Fruit fly (Drosophila melanogaster) whole organism, embryonic: ENCODE data around the gene Sirup.

ENCODE experiments used
- CG10321 ChIP-seq: fragments of 200-800 bp; sonication (Bioruptor generic); IDR thresholded peaks from 2 replicates; pipeline ENCODE4 v1.3.6; 2022; ENCODE audit warnings: missing biosample characterization, missing genetic modification characterization
- CG10431 ChIP-seq: fragments of 200-800 bp; sonication (Bioruptor generic); optimal IDR thresholded peaks from 3 replicates; lab custom pipeline; 2018; ENCODE audit warnings: missing biosample characterization, mild to moderate bottlenecking, missing genetic modification characterization
- CG12299 ChIP-seq: fragments of 200-800 bp; sonication (Bioruptor generic); optimal IDR thresholded peaks from 2 replicates; lab custom pipeline; 2018; ENCODE audit warnings: missing biosample characterization, mild to moderate bottlenecking, missing genetic modification characterization
- CG12659 ChIP-seq: fragments of 200-800 bp; sonication (Bioruptor generic); optimal IDR thresholded peaks from 3 replicates; lab custom pipeline; 2017; ENCODE audit warnings: mild to moderate bottlenecking, missing biosample characterization, missing genetic modification reagents, missing genetic modification characterization
- CG13775 ChIP-seq: fragments of 200-800 bp; sonication (Bioruptor generic); optimal IDR thresholded peaks from 3 replicates; lab custom pipeline; 2017; ENCODE audit warnings: missing biosample characterization, mild to moderate bottlenecking, missing genetic modification characterization
- CG14014 ChIP-seq: fragments of 200-800 bp; sonication (Bioruptor generic); IDR thresholded peaks from 2 replicates; pipeline ENCODE4 v1.3.6; 2022; ENCODE audit warnings: missing biosample characterization, missing genetic modification characterization
- CG14667 ChIP-seq: fragments of 200-800 bp; sonication (Bioruptor generic); IDR thresholded peaks from 2 replicates; pipeline ENCODE4 v1.3.6; 2022; ENCODE audit warnings: missing biosample characterization, missing genetic modification characterization
- CG15269 ChIP-seq: fragments of 200-800 bp; sonication (Bioruptor generic); optimal IDR thresholded peaks from 2 replicates; lab custom pipeline; 2018; ENCODE audit warnings: missing biosample characterization, mild to moderate bottlenecking, missing genetic modification characterization, moderate library complexity
- CG18764 ChIP-seq: fragments of 200-800 bp; sonication (Bioruptor generic); optimal IDR thresholded peaks from 3 replicates; lab custom pipeline; 2016; ENCODE audit warnings: missing biosample characterization, missing genetic modification characterization
- CG30431 ChIP-seq: fragments of 200-800 bp; sonication (Bioruptor generic); optimal IDR thresholded peaks from 2 replicates; lab custom pipeline; 2017; ENCODE audit warnings: missing biosample characterization, missing genetic modification characterization
- CG34422 ChIP-seq: fragments of 200-800 bp; sonication (Bioruptor generic); IDR thresholded peaks from 3 replicates; pipeline ENCODE4 v1.3.6; 2022; ENCODE audit warnings: missing biosample characterization, missing genetic modification characterization
- CG4404 ChIP-seq: fragments of 200-800 bp; sonication (Bioruptor generic); IDR thresholded peaks from 2 replicates; pipeline ENCODE4 v1.3.6; 2022; ENCODE audit warnings: missing biosample characterization, missing genetic modification characterization
- CG6175 ChIP-seq: fragments of 200-800 bp; sonication (Bioruptor generic); IDR thresholded peaks from 3 replicates; pipeline ENCODE4 v1.3.6; 2022; ENCODE audit warnings: missing biosample characterization, missing genetic modification characterization
- CG6791 ChIP-seq: fragments of 200-800 bp; sonication (Bioruptor generic); IDR thresholded peaks from 3 replicates; pipeline ENCODE4 v1.3.6; 2022; ENCODE audit warnings: missing biosample characterization, missing genetic modification characterization; ENCODE audit not compliant: partially characterized antibody
- CG7357 ChIP-seq: fragments of 200-800 bp; sonication (Bioruptor generic); IDR thresholded peaks from 3 replicates; pipeline ENCODE4 v1.3.6; 2022; ENCODE audit warnings: missing biosample characterization, missing genetic modification characterization
- CG7745 ChIP-seq: fragments of 200-800 bp; sonication (Bioruptor generic); optimal IDR thresholded peaks from 2 replicates; lab custom pipeline; 2018; ENCODE audit warnings: missing biosample characterization, mild to moderate bottlenecking, missing genetic modification characterization, moderate library complexity
- CG7839 ChIP-seq: fragments of 200-800 bp; sonication (Bioruptor generic); optimal IDR thresholded peaks from 3 replicates; lab custom pipeline; 2018; ENCODE audit warnings: missing biosample characterization, mild to moderate bottlenecking, missing genetic modification characterization, moderate library complexity
- CG7963 ChIP-seq: fragments of 200-800 bp; sonication (Bioruptor generic); IDR thresholded peaks from 3 replicates; pipeline ENCODE4 v1.3.6; 2022; ENCODE audit warnings: missing biosample characterization, missing genetic modification characterization; ENCODE audit not compliant: partially characterized antibody
- CG7987 ChIP-seq: fragments of 200-800 bp; sonication (Bioruptor generic); optimal IDR thresholded peaks from 2 replicates; lab custom pipeline; 2018; ENCODE audit warnings: missing biosample characterization, mild to moderate bottlenecking, missing genetic modification characterization, moderate library complexity
- Dad ChIP-seq: fragments of 200-800 bp; sonication (Bioruptor generic); optimal IDR thresholded peaks from 3 replicates; lab custom pipeline; 2016; ENCODE audit warnings: missing biosample characterization, missing genetic modification characterization
- Dip2 ChIP-seq: fragments of 200-800 bp; sonication (Bioruptor generic); IDR thresholded peaks from 2 replicates; pipeline ENCODE4 v1.3.6; 2022; ENCODE audit warnings: missing biosample characterization, missing genetic modification characterization
- HHEX ChIP-seq: fragments of 200-800 bp; sonication (Bioruptor generic); optimal IDR thresholded peaks from 3 replicates; lab custom pipeline; 2017; ENCODE audit warnings: missing biosample characterization, mild to moderate bottlenecking, missing genetic modification characterization, missing genetic modification reagents
- HmgZ ChIP-seq: fragments of 200-800 bp; sonication (Bioruptor generic); optimal IDR thresholded peaks from 2 replicates; lab custom pipeline; 2018; ENCODE audit warnings: missing biosample characterization, mild to moderate bottlenecking, missing genetic modification characterization
- Lpt ChIP-seq: fragments of >200 bp; optimal IDR thresholded peaks from 2 replicates; lab custom pipeline; 2018; ENCODE audit warnings: missing biosample characterization, missing genetic modification characterization
- MTF-1 ChIP-seq: fragments of 200-800 bp; sonication (Bioruptor generic); optimal IDR thresholded peaks from 2 replicates; lab custom pipeline; 2018; ENCODE audit warnings: missing biosample characterization, mild to moderate bottlenecking, missing genetic modification characterization, borderline replicate concordance
- Mes4 ChIP-seq: fragments of 200-800 bp; sonication (Bioruptor generic); optimal IDR thresholded peaks from 2 replicates; lab custom pipeline; 2016; ENCODE audit warnings: missing biosample characterization, missing genetic modification characterization
- NK7.1 ChIP-seq: fragments of 200-800 bp; sonication (Bioruptor generic); optimal IDR thresholded peaks from 3 replicates; lab custom pipeline; 2016; ENCODE audit warnings: missing biosample characterization, missing genetic modification characterization
- Sox100B ChIP-seq: fragments of 200-800 bp; sonication (Bioruptor generic); optimal IDR thresholded peaks from 3 replicates; lab custom pipeline; 2018; ENCODE audit warnings: missing biosample characterization, mild to moderate bottlenecking, missing genetic modification characterization
- Sox102F ChIP-seq: fragments of 200-800 bp; sonication (Bioruptor generic); optimal IDR thresholded peaks from 2 replicates; lab custom pipeline; 2018; ENCODE audit warnings: missing biosample characterization, mild to moderate bottlenecking, missing genetic modification characterization, moderate library complexity
- Sry-β ChIP-seq: fragments of 200-800 bp; sonication (Bioruptor generic); optimal IDR thresholded peaks from 2 replicates; lab custom pipeline; 2018; ENCODE audit warnings: missing biosample characterization, mild to moderate bottlenecking, missing genetic modification characterization, moderate library complexity
- Vsx1 ChIP-seq: fragments of 200-800 bp; sonication (Bioruptor generic); optimal IDR thresholded peaks from 2 replicates; lab custom pipeline; 2017; ENCODE audit warnings: missing biosample characterization, mild to moderate bottlenecking, missing genetic modification characterization, missing genetic modification reagents
- ac ChIP-seq: fragments of 200-800 bp; sonication (Bioruptor generic); optimal IDR thresholded peaks from 3 replicates; lab custom pipeline; 2017; ENCODE audit warnings: missing biosample characterization, mild to moderate bottlenecking, missing genetic modification characterization
- bab2 ChIP-seq: fragments of 200-800 bp; sonication (Bioruptor generic); optimal IDR thresholded peaks from 2 replicates; lab custom pipeline; 2016; ENCODE audit warnings: missing biosample characterization, missing genetic modification characterization
- bbx ChIP-seq: fragments of 200-800 bp; sonication (Bioruptor generic); IDR thresholded peaks from 2 replicates; pipeline ENCODE4 v1.3.6; 2022; ENCODE audit warnings: missing biosample characterization, missing genetic modification characterization; ENCODE audit not compliant: partially characterized antibody
- chif ChIP-seq, 2 experiments: fragments of 200-800 bp; sonication (Bioruptor generic); optimal IDR thresholded peaks; 3 replicates each; lab custom pipeline; 2016; ENCODE audit warnings: missing biosample characterization in 2 of 2, missing genetic modification characterization in 2 of 2
- chinmo ChIP-seq: fragments of 200-800 bp; sonication (Bioruptor generic); IDR thresholded peaks from 4 replicates; pipeline ENCODE4 v1.3.6; 2022; ENCODE audit warnings: missing biosample characterization, missing genetic modification characterization; ENCODE audit not compliant: partially characterized antibody
- chn ChIP-seq: fragments of 200-800 bp; sonication (Bioruptor generic); optimal IDR thresholded peaks from 2 replicates; lab custom pipeline; 2016; ENCODE audit warnings: missing biosample characterization, missing genetic modification characterization
- exex ChIP-seq: fragments of 200-800 bp; sonication (Bioruptor generic); optimal IDR thresholded peaks from 4 replicates; lab custom pipeline; 2018; ENCODE audit warnings: missing biosample characterization, mild to moderate bottlenecking, missing genetic modification characterization, moderate library complexity
- gcm ChIP-seq: fragments of 200-800 bp; sonication (Bioruptor generic); optimal IDR thresholded peaks from 2 replicates; lab custom pipeline; 2019; ENCODE audit warnings: missing biosample characterization, mild to moderate bottlenecking, missing genetic modification characterization, moderate library complexity
- ind ChIP-seq: fragments of 200-800 bp; sonication (Bioruptor generic); optimal IDR thresholded peaks from 3 replicates; lab custom pipeline; 2016; ENCODE audit warnings: missing biosample characterization, missing genetic modification characterization
- insv ChIP-seq, 2 experiments: fragments of 200-800 bp; sonication (Bioruptor generic); optimal IDR thresholded peaks; 3 replicates each; lab custom pipeline; 2016 to 2018; ENCODE audit warnings: missing biosample characterization in 2 of 2, missing genetic modification characterization in 2 of 2
- knrl ChIP-seq: fragments of 200-800 bp; sonication (Bioruptor generic); IDR thresholded peaks from 3 replicates; pipeline ENCODE4 v1.3.6; 2022; ENCODE audit warnings: missing biosample characterization, missing genetic modification characterization; ENCODE audit not compliant: partially characterized antibody
- lmd ChIP-seq: fragments of 200-800 bp; sonication (Bioruptor generic); IDR thresholded peaks from 2 replicates; pipeline ENCODE4 v1.3.6; 2022; ENCODE audit warnings: missing biosample characterization, missing genetic modification characterization
- phol ChIP-seq: fragments of 200-800 bp; sonication (Bioruptor generic); optimal IDR thresholded peaks from 3 replicates; lab custom pipeline; 2018; ENCODE audit warnings: missing biosample characterization, mild to moderate bottlenecking, missing genetic modification characterization, moderate library complexity
- pnt ChIP-seq: fragments of 200-800 bp; sonication (Bioruptor generic); optimal IDR thresholded peaks from 3 replicates; lab custom pipeline; 2016; ENCODE audit warnings: missing biosample characterization, missing genetic modification characterization
- schlank ChIP-seq: fragments of 200-800 bp; sonication (Bioruptor generic); optimal IDR thresholded peaks from 2 replicates; lab custom pipeline; 2018; ENCODE audit warnings: missing biosample characterization, mild to moderate bottlenecking, missing genetic modification characterization
- sug ChIP-seq: fragments of 200-800 bp; optimal IDR thresholded peaks from 2 replicates; lab custom pipeline; 2019; ENCODE audit warnings: missing biosample characterization, mild to moderate bottlenecking, missing genetic modification characterization, moderate library complexity
- vfl ChIP-seq: fragments of 200-800 bp; sonication (Bioruptor generic); optimal IDR thresholded peaks from 2 replicates; lab custom pipeline; 2016; ENCODE audit warnings: missing biosample characterization, missing genetic modification characterization
- vvl ChIP-seq: fragments of 200-800 bp; sonication (Bioruptor generic); IDR thresholded peaks from 2 replicates; pipeline ENCODE4 v1.3.6; 2022; ENCODE audit warnings: missing biosample characterization, missing genetic modification characterization
- zfh1 ChIP-seq: fragments of 200-800 bp; sonication (Bioruptor generic); IDR thresholded peaks from 3 replicates; pipeline ENCODE4 v1.3.6; 2022; ENCODE audit warnings: missing biosample characterization, missing genetic modification characterization

Sirup gene

dm6 chr2L:8030693-8031210 is 32.1 kb downstream of the Sirup start, which contains the start of gene Cka (continued):
- no peak for TF ChIP-seq Sry-β (GFP tag; lab: Kevin White, UChicago)
- TF ChIP-seq bbx = peak; percentile 68
- peak; percentile 21; the same call in 1 of the 3 replicates for TF ChIP-seq knrl (GFP tag; lab: Robert Waterston, UW)
- no peak for TF ChIP-seq chn (GFP tag; lab: Kevin White, UChicago)
- no peak for TF ChIP-seq CG10431
- TF ChIP-seq lmd (GFP tag; lab: Robert Waterston, UW) = no peak
- peak; percentile 31 for TF ChIP-seq schlank
- no peak for TF ChIP-seq CG4404 (GFP tag; lab: Robert Waterston, UW)
- 0 out of 4 replicates have a peak, but pooled peaks have one; percentile 6 for TF ChIP-seq chinmo
- no peak for TF ChIP-seq CG15269 (tag; lab: Kevin White, UChicago)
- TF ChIP-seq CG6175 (GFP tag; lab: Robert Waterston, UW) = no peak
- TF ChIP-seq Vsx1 (GFP tag; lab: Kevin White, UChicago) = no peak
- TF ChIP-seq CG7357 (GFP tag; lab: Robert Waterston, UW) = no peak
- peak; percentile 53 for TF ChIP-seq CG7745
- TF ChIP-seq CG7963 (GFP tag; lab: Robert Waterston, UW) = no peak
- TF ChIP-seq CG13775 = no peak
- no peak for TF ChIP-seq Dad (GFP tag; lab: Kevin White, UChicago)
- no peak for TF ChIP-seq Dip2 (GFP tag; lab: Robert Waterston, UW)
- peak; percentile 50 for TF ChIP-seq vvl (GFP tag; lab: Robert Waterston, UW)
- TF ChIP-seq CG7839 = no peak
- TF ChIP-seq pnt (GFP tag; lab: Kevin White, UChicago) = no peak
- peak; percentile 51 for TF ChIP-seq CG12659 (GFP tag; lab: Kevin White, UChicago)
- peak; percentile 44 for TF ChIP-seq gcm (GFP tag; lab: Kevin White, UChicago)
- no peak for TF ChIP-seq MTF-1
- TF ChIP-seq Sox100B = no peak
- peak; percentile 72 for TF ChIP-seq HmgZ (tag; lab: Kevin White, UChicago)
- no peak for TF ChIP-seq NK7.1 (GFP tag; lab: Kevin White, UChicago)
- no peak for TF ChIP-seq insv (GFP tag; optimal IDR thresholded peaks at IDR 0.05; lab: Kevin White, UChicago)
- TF ChIP-seq CG6791 (GFP tag; lab: Robert Waterston, UW) = no peak
- TF ChIP-seq Sox102F (GFP tag; lab: Kevin White, UChicago) = no peak
- peak; percentile 3 for TF ChIP-seq ac (GFP tag; lab: Kevin White, UChicago)
- no peak for TF ChIP-seq CG14014 (GFP tag; lab: Robert Waterston, UW)
- TF ChIP-seq CG30431 (GFP tag; lab: Kevin White, UChicago) = no peak
- TF ChIP-seq CG14667 (GFP tag; lab: Robert Waterston, UW) = no peak
- TF ChIP-seq zfh1 (GFP tag; lab: Robert Waterston, UW) = no peak
- peak; percentile 98 for TF ChIP-seq CG10321
- no peak for TF ChIP-seq ind (GFP tag; lab: Kevin White, UChicago)
- TF ChIP-seq chif (GFP tag; optimal IDR thresholded peaks at IDR 0.05; lab: Kevin White, UChicago) = no peak
- TF ChIP-seq CG12299 = no peak
- TF ChIP-seq CG34422 (GFP tag; lab: Robert Waterston, UW) = peak; percentile 85
- TF ChIP-seq CG18764 = no peak
- TF ChIP-seq Lpt (GFP tag; lab: Kevin White, UChicago) = no peak
- TF ChIP-seq vfl = no peak
- peak; percentile 16 for TF ChIP-seq HHEX
- peak; percentile 16 for TF ChIP-seq CG7987 (GFP tag; lab: Kevin White, UChicago)
- TF ChIP-seq Mes4 (GFP tag; lab: Kevin White, UChicago) = no peak
- TF ChIP-seq sug (tag; lab: Kevin White, UChicago) = no peak
- no peak for TF ChIP-seq exex
- no peak for TF ChIP-seq bab2 (GFP tag; lab: Kevin White, UChicago)
- peak; percentile 7 for TF ChIP-seq phol (tag; lab: Kevin White, UChicago)
